Worm (Caenorhabditis elegans): ENCODE measurements around the gene F08D12.7.

DNA sequence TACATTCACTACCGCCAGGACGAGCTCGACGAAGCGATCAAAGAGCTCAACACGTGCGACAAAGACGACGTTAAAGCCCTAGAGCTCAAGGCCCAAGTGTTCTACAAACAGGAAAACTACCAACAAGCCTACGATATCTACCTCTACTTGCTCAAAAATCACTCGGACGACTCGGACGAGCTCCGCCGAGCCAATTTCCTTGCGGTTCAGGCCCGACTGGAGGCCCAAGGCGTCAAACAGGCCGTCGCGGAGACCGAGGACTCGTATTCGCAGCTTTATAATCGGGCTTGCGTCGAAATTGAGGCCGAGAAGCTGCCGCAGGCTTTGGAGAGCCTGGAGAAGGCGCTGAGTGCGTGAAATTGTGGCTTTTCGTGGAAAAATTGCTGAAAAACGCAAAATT lies 18.9 kb upstream of the F08D12.7 start:
- TF ChIP-seq flt-1 (GFP tag; IDR thresholded peaks at IDR 0.05) = no peak
- TF ChIP-seq scrt-1 (GFP tag; IDR thresholded peaks at IDR 0.05) = no peak
- no peak for TF ChIP-seq B0310.2 (tag; optimal IDR thresholded peaks at IDR 0.05)
- no peak for TF ChIP-seq pes-1 (GFP tag; IDR thresholded peaks at IDR 0.05)
- no peak for TF ChIP-seq ama-1 (optimal IDR thresholded peaks at IDR 0.05)
- no peak for TF ChIP-seq sea-1 (GFP tag; conservative IDR thresholded peaks at IDR 0.05)
- no peak for TF ChIP-seq hmbx-1 (tag; optimal IDR thresholded peaks at IDR 0.05)
- TF ChIP-seq tbx-37 (GFP tag; conservative IDR thresholded peaks at IDR 0.05) = no peak
- TF ChIP-seq aly-1 (tag; optimal IDR thresholded peaks at IDR 0.05) = no peak
- no peak for TF ChIP-seq tra-4 (tag; optimal IDR thresholded peaks at IDR 0.05)
- TF ChIP-seq hmg-4 (GFP tag; optimal IDR thresholded peaks at IDR 0.05) = no peak
- no peak for TF ChIP-seq ets-7 (tag; optimal IDR thresholded peaks at IDR 0.05)
